Worm (Caenorhabditis elegans) whole organism, midembryonic: ENCODE data around the gene F44E5.5.

Experiments
- T22C8.4 ChIP-seq: fragments of 200-800 bp; sonication (Bioruptor generic); IDR thresholded peaks from 2 replicates; pipeline ENCODE4 v1.3.6; 2022; ENCODE audit warnings: missing genetic modification characterization, missing compliant biosample characterization
- cog-1 ChIP-seq: sonication (generic microtip); optimal IDR thresholded peaks from 2 replicates; lab custom pipeline; 2016; ENCODE audit warnings: missing genetic modification characterization, missing compliant biosample characterization
- flt-1 ChIP-seq: fragments of 200-800 bp; sonication (Bioruptor generic); IDR thresholded peaks from 2 replicates; pipeline ENCODE4 v1.3.6; 2022; ENCODE audit warnings: missing genetic modification characterization, missing compliant biosample characterization
- klf-2 ChIP-seq: fragments of 200-800 bp; sonication (Bioruptor generic); conservative IDR thresholded peaks from 2 replicates; pipeline ENCODE4 v1.3.6; 2022; ENCODE audit warnings: missing genetic modification reagents, missing genetic modification characterization, missing compliant biosample characterization
- med-1 ChIP-seq: sonication (generic microtip); optimal IDR thresholded peaks from 2 replicates; lab custom pipeline; 2017; ENCODE audit warnings: missing genetic modification characterization, mild to moderate bottlenecking, missing compliant biosample characterization, antibody characterized with exemption, missing genetic modification reagents; ENCODE audit not compliant: insufficient read depth
- ref-1 ChIP-seq: fragments of 200-800 bp; sonication (Bioruptor generic); conservative IDR thresholded peaks from 2 replicates; pipeline ENCODE4 v1.3.6; 2022; ENCODE audit warnings: missing genetic modification reagents, missing genetic modification characterization, missing compliant biosample characterization
- tab-1 ChIP-seq: fragments of 200-800 bp; sonication (Bioruptor generic); IDR thresholded peaks from 2 replicates; pipeline ENCODE4 v1.3.6; 2022; ENCODE audit warnings: missing genetic modification characterization, missing compliant biosample characterization
- ztf-23 ChIP-seq: fragments of 200-800 bp; sonication (Bioruptor generic); IDR thresholded peaks from 2 replicates; pipeline ENCODE4 v1.3.6; 2022; ENCODE audit warnings: missing genetic modification reagents, missing genetic modification characterization, missing compliant biosample characterization
- ztf-29 ChIP-seq: fragments of 200-800 bp; sonication (Bioruptor generic); IDR thresholded peaks from 2 replicates; pipeline ENCODE4 v1.3.6; 2022; ENCODE audit warnings: missing genetic modification reagents, missing genetic modification characterization, missing compliant biosample characterization

The F44E5.5 gene

DNA sequence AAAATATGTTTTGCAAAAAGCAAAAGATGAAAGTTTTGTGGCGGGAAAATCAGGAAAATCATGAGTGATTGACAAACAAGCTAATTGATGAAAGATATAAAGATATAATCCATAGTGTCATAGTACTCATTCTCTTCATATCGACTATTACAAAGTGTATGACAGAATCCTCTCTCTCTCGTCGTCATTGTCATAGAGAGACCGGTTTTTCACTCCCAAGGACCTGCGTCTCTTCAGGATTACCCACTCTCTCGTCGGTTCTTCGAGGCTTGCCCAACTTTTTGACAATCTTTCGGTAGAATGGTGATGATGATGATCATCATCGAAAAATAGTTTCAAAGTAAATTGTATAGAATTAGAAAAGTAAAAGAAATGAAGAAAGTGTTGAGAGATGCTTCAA is 22.1 kb upstream of the F44E5.5 start:
- TF ChIP-seq ztf-23 (GFP tag; lab: Robert Waterston, UW) (no peak), med-1 (GFP tag; lab: Kevin White, UChicago) (no peak), ref-1 (no peak), cog-1 (tag; lab: Kevin White, UChicago) (no peak), T22C8.4 (GFP tag; lab: Robert Waterston, UW) (no peak), ztf-29 (GFP tag; lab: Robert Waterston, UW) (no peak), tab-1 (no peak), klf-2 (GFP tag; lab: Robert Waterston, UW) (no peak), flt-1 (no peak)

DNA sequence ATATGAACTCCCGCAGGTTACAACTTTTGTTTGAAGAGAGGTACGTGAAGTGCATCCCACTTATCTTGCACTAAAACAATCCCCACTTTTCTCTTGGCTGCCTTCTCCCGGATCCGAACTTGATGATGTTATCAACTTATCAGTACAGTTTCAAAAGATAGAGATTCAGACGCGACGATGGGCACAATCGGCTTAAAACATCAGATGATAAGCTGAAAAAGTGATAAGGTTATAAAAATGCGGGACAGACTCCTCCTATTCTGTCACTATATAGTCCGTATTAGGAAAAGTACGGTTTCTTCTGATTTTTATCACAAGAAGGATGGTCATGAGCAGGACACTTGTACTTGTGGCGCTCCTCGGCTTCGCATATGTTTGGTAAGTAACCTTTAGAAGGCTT is 20.3 kb upstream of the F44E5.5 start, which contains the start of gene ctsa-1.2:
Gene ctsa-1.2, plus strand, starts transcription at position 160 of the 400 bp plus-strand sequence.
- TF ChIP-seq ref-1: no peak
- TF ChIP-seq tab-1: no peak
- no peak for TF ChIP-seq flt-1
- TF ChIP-seq med-1 (GFP tag; lab: Kevin White, UChicago): no peak

ce11 chrII:11742320-11742719 is 17.1 kb upstream of the F44E5.5 start:
- TF ChIP-seq ztf-23 (GFP tag; lab: Robert Waterston, UW) (no peak), ref-1 (no peak), ztf-29 (GFP tag; lab: Robert Waterston, UW) (no peak), klf-2 (GFP tag; lab: Robert Waterston, UW) (no peak), flt-1 (no peak), cog-1 (tag; lab: Kevin White, UChicago) (no peak), T22C8.4 (GFP tag; lab: Robert Waterston, UW) (no peak)

- TF ChIP-seq flt-1 (peak; percentile 60; the same call in 1 of the 2 replicates), ref-1 (no peak), ztf-23 (GFP tag; lab: Robert Waterston, UW) (0 out of 2 replicates have a peak, but pooled peaks have one; percentile 37), tab-1 (peak; percentile 64; the same call in 1 of the 2 replicates), T22C8.4 (GFP tag; lab: Robert Waterston, UW) (peak; percentile 48; the same call in 1 of the 2 replicates), med-1 (GFP tag; lab: Kevin White, UChicago) (no peak), klf-2 (GFP tag; lab: Robert Waterston, UW) (no peak), ztf-29 (GFP tag; lab: Robert Waterston, UW) (no peak), cog-1 (tag; lab: Kevin White, UChicago) (no peak)
Measured at ce11 chrII:11746782-11747288, 12.6 kb upstream of the F44E5.5 start.

DNA sequence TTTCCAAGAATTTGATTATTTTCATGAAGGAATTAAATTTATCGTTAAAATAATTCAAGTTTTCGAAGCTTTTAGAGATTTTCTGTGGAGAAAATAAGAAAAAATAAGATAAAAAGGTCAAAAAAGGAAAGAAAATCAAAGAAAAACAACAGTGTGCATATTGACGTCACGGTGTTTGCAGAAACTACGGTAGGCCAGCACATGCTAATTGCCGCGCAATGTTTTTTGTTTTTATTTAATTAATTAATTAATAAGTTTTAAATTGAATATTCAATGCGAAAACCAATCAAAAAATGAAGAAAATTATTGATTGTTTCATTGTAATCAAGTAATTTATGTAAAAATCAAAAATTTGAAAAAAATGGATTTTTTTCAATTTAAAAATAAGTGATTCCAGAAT is 11.6 kb upstream of the F44E5.5 start:
- TF ChIP-seq ref-1: no peak
- TF ChIP-seq ztf-23 (GFP tag; lab: Robert Waterston, UW): no peak
- 0 out of 2 replicates have a peak, but pooled peaks have one; percentile 8 for TF ChIP-seq flt-1
- TF ChIP-seq klf-2 (GFP tag; lab: Robert Waterston, UW): no peak

ce11 chrII:11748494-11748893 is 11.0 kb upstream of the F44E5.5 start, which contains the start of the genes F44E5.17 and gpb-1:
Gene F44E5.17 (minus strand): TSS chrII:11748594.
Gene gpb-1 (minus strand): TSS chrII:11748611.
- TF ChIP-seq T22C8.4 (GFP tag; lab: Robert Waterston, UW) (no peak), ref-1 (no peak), ztf-23 (GFP tag; lab: Robert Waterston, UW) (no peak), tab-1 (no peak), flt-1 (no peak), klf-2 (GFP tag; lab: Robert Waterston, UW) (no peak), med-1 (GFP tag; lab: Kevin White, UChicago) (no peak), cog-1 (tag; lab: Kevin White, UChicago) (no peak)

DNA sequence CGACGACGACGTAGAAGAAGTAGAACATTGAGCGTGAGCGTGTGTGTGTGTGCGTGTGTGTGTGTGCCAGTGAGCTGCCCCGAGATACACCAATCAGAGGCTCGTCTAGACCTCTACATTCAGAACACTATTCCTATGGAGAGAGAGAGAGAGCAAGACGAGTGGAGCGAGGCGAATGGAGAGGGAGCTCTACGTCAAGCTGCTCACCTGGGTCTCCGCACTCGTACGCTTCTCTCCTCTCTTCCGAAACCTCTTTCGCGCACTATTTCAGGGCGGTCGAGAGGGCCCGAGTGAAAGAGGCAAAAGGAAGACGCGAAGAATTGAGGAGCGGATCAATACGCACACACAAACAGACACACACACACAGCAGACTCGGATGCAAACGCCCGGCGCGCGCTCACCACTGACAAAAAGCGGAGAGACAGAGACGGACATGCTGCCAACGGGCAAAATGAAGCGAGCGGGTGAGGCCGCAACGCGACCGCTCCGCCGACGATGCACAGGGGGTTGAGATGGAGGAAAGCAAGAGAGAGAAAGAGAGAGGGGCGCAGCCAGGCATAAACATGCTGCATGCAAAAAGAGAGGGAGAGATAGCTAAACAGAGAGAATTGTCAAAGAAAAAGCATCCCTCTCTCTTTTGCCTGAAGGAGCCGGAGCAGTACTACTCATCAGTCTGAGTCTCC is 9.8 kb upstream of the F44E5.5 start:
- no peak for TF ChIP-seq ref-1
- peak; percentile 93 for TF ChIP-seq cog-1 (tag; lab: Kevin White, UChicago)
- TF ChIP-seq klf-2 (GFP tag; lab: Robert Waterston, UW): no peak
- no peak for TF ChIP-seq tab-1
- peak; percentile 65; the same call in 1 of the 2 replicates for TF ChIP-seq ztf-23 (GFP tag; lab: Robert Waterston, UW)
- peak; percentile 61; the same call in 1 of the 2 replicates for TF ChIP-seq flt-1
- no peak for TF ChIP-seq ztf-29 (GFP tag; lab: Robert Waterston, UW)
- no peak for TF ChIP-seq med-1 (GFP tag; lab: Kevin White, UChicago)
- TF ChIP-seq T22C8.4 (GFP tag; lab: Robert Waterston, UW): peak; percentile 86

DNA sequence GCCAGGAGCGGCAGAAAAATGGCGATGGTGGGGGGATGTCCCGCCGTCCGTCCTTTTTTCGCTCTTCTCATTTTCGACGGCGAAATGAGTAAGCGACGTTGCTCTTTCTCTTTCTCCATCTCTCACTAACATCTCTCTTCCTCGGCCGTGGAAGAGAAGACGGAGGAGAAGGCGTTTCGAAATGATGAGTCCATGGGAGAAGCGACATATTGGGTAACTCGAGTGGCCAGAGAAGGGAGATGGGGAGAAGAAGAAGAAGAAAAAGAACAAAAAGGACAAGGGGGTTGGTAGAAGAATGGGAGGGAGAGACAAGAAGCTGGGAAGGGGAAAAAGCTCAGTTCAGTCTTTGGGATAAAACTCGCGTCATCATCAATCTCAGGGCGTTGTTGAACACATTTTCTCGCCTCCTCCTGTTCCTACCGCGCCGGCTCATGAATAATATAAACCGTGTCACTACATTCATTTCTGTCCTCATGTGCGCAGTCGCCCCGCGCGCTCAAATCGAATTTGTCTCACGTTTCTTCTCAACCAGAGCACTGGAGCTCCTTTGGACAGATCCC is 7.8 kb upstream of the F44E5.5 start:
- TF ChIP-seq ztf-23 (GFP tag; lab: Robert Waterston, UW): 0 out of 2 replicates have a peak, but pooled peaks have one; percentile 53
- no peak for TF ChIP-seq klf-2 (GFP tag; lab: Robert Waterston, UW)

DNA sequence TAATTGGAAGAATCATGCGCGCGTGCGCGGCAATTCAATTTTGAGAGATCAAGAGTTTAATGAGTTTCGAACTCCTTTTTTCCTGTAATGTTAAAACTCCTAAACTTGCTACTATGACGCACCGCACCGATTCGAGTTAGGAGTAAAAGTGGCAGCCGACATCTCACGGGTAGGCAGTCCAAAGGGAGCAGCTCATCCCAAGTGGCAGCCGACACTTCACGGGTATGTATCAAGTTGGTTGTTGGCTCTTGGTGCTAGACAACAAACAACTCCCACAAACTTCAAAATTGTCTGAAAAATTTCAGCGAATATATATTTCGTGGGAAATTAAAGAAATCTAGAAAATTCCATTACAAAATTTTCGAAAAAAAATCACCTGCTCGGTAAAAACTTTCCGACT is 6.3 kb upstream of the F44E5.5 start:
- TF ChIP-seq tab-1 (no peak), klf-2 (GFP tag; lab: Robert Waterston, UW) (no peak), ref-1 (no peak), med-1 (GFP tag; lab: Kevin White, UChicago) (no peak), T22C8.4 (GFP tag; lab: Robert Waterston, UW) (no peak), cog-1 (tag; lab: Kevin White, UChicago) (no peak), ztf-29 (GFP tag; lab: Robert Waterston, UW) (no peak), ztf-23 (GFP tag; lab: Robert Waterston, UW) (no peak), flt-1 (no peak)
